Fruit fly (Drosophila melanogaster) whole organism, embryonic: Measurements from ENCODE around the gene CG1703.

Experiments used
- Ada2b ChIP-seq: fragments of 200-800 bp; sonication (Bioruptor generic); IDR thresholded peaks from 2 replicates; pipeline ENCODE4 v1.3.6; 2022; ENCODE audit warnings: missing biosample characterization, missing genetic modification characterization
- Bdp1 ChIP-seq: fragments of 200-800 bp; sonication (Bioruptor generic); optimal IDR thresholded peaks from 3 replicates; lab custom pipeline; 2016; ENCODE audit warnings: missing biosample characterization, missing genetic modification characterization
- C15 ChIP-seq: fragments of 200-800 bp; sonication (Bioruptor generic); IDR thresholded peaks from 3 replicates; pipeline ENCODE4 v1.3.6; 2022; ENCODE audit warnings: missing biosample characterization, missing genetic modification characterization
- CG13123 ChIP-seq: fragments of 200-800 bp; sonication (Bioruptor generic); optimal IDR thresholded peaks from 2 replicates; lab custom pipeline; 2016; ENCODE audit warnings: missing biosample characterization, missing genetic modification characterization
- CG13296 ChIP-seq: fragments of 200-800 bp; sonication (Bioruptor generic); optimal IDR thresholded peaks from 3 replicates; lab custom pipeline; 2018; ENCODE audit warnings: missing biosample characterization, mild to moderate bottlenecking, missing genetic modification characterization
- CG15479 ChIP-seq: fragments of 200-800 bp; sonication (Bioruptor generic); optimal IDR thresholded peaks from 3 replicates; lab custom pipeline; 2019; ENCODE audit warnings: missing biosample characterization, mild to moderate bottlenecking, missing genetic modification characterization, moderate library complexity
- CG17328 ChIP-seq: fragments of 200-800 bp; sonication (Bioruptor generic); IDR thresholded peaks from 2 replicates; pipeline ENCODE4 v1.3.6; 2022; ENCODE audit warnings: missing biosample characterization, missing genetic modification characterization
- CG17829 ChIP-seq: fragments of 200-800 bp; optimal IDR thresholded peaks from 2 replicates; lab custom pipeline; 2019; ENCODE audit warnings: missing biosample characterization, mild to moderate bottlenecking, missing genetic modification characterization, moderate library complexity
- CG17912 ChIP-seq: fragments of 200-800 bp; sonication (Bioruptor generic); optimal IDR thresholded peaks from 2 replicates; lab custom pipeline; 2018; ENCODE audit warnings: missing biosample characterization, mild to moderate bottlenecking, missing genetic modification characterization
- CG18599 ChIP-seq: fragments of 200-800 bp; sonication (Bioruptor generic); optimal IDR thresholded peaks from 3 replicates; lab custom pipeline; 2017; ENCODE audit warnings: missing biosample characterization, missing genetic modification characterization, mild to moderate bottlenecking, moderate library complexity, missing genetic modification reagents
- CG2120 ChIP-seq: fragments of 200-800 bp; sonication (Bioruptor generic); optimal IDR thresholded peaks from 3 replicates; lab custom pipeline; 2016; ENCODE audit warnings: missing biosample characterization, missing genetic modification characterization
- CG32772 ChIP-seq: fragments of 200-800 bp; sonication (Bioruptor generic); IDR thresholded peaks from 2 replicates; pipeline ENCODE4 v1.3.6; 2022; ENCODE audit warnings: missing biosample characterization, missing genetic modification characterization
- CG33557 ChIP-seq: fragments of 200-800 bp; sonication (Bioruptor generic); optimal IDR thresholded peaks from 2 replicates; lab custom pipeline; 2019; ENCODE audit warnings: missing biosample characterization, mild to moderate bottlenecking, missing genetic modification characterization, moderate library complexity
- CG3407 ChIP-seq: fragments of 200-800 bp; sonication (Bioruptor generic); optimal IDR thresholded peaks from 2 replicates; lab custom pipeline; 2018; ENCODE audit warnings: missing biosample characterization, mild to moderate bottlenecking, missing genetic modification characterization
- CG4404 ChIP-seq: fragments of 200-800 bp; sonication (Bioruptor generic); IDR thresholded peaks from 2 replicates; pipeline ENCODE4 v1.3.6; 2022; ENCODE audit warnings: missing biosample characterization, missing genetic modification characterization
- CG4820 ChIP-seq: fragments of 200-800 bp; sonication (Bioruptor generic); optimal IDR thresholded peaks from 3 replicates; lab custom pipeline; 2016; ENCODE audit warnings: missing biosample characterization, missing genetic modification characterization
- CG6654 ChIP-seq: fragments of 200-800 bp; sonication (Bioruptor generic); optimal IDR thresholded peaks from 2 replicates; lab custom pipeline; 2017; ENCODE audit warnings: missing biosample characterization, mild to moderate bottlenecking, missing genetic modification characterization
- CG8359 ChIP-seq: fragments of 200-800 bp; sonication (Bioruptor generic); optimal IDR thresholded peaks from 2 replicates; lab custom pipeline; 2017; ENCODE audit warnings: missing biosample characterization, mild to moderate bottlenecking, missing genetic modification characterization, borderline replicate concordance
- CG8388 ChIP-seq: fragments of 200-800 bp; sonication (Bioruptor generic); optimal IDR thresholded peaks from 2 replicates; lab custom pipeline; 2019; ENCODE audit warnings: missing biosample characterization, mild to moderate bottlenecking, missing genetic modification characterization, moderate library complexity
- Camta ChIP-seq: fragments of 200-800 bp; sonication (Bioruptor generic); optimal IDR thresholded peaks from 2 replicates; lab custom pipeline; 2016; ENCODE audit warnings: missing biosample characterization, missing genetic modification characterization
- ERR ChIP-seq: fragments of 200-800 bp; sonication (Bioruptor generic); optimal IDR thresholded peaks from 2 replicates; lab custom pipeline; 2016; ENCODE audit warnings: missing biosample characterization, missing genetic modification characterization
- Ets97D ChIP-seq: fragments of 200-800 bp; sonication (Bioruptor generic); optimal IDR thresholded peaks from 3 replicates; lab custom pipeline; 2016; ENCODE audit warnings: missing biosample characterization, missing genetic modification characterization
- Fer3 ChIP-seq: fragments of 200-800 bp; sonication (Bioruptor generic); optimal IDR thresholded peaks from 2 replicates; lab custom pipeline; 2018; ENCODE audit warnings: missing biosample characterization, mild to moderate bottlenecking, missing genetic modification characterization, moderate library complexity
- Jarid2 ChIP-seq: fragments of 200-800 bp; sonication (Bioruptor generic); optimal IDR thresholded peaks from 3 replicates; lab custom pipeline; 2017; ENCODE audit warnings: mild to moderate bottlenecking, missing biosample characterization, missing genetic modification reagents, missing genetic modification characterization
- Nf-YA ChIP-seq: fragments of 200-800 bp; sonication (Bioruptor generic); IDR thresholded peaks from 2 replicates; pipeline ENCODE4 v1.3.6; 2022; ENCODE audit warnings: missing biosample characterization, missing genetic modification characterization
- Nf-YB ChIP-seq: fragments of 200-800 bp; sonication (Bioruptor generic); optimal IDR thresholded peaks from 3 replicates; lab custom pipeline; 2019; ENCODE audit warnings: missing biosample characterization, mild to moderate bottlenecking, missing genetic modification characterization, moderate library complexity
- Sox102F ChIP-seq: fragments of 200-800 bp; sonication (Bioruptor generic); optimal IDR thresholded peaks from 2 replicates; lab custom pipeline; 2018; ENCODE audit warnings: missing biosample characterization, mild to moderate bottlenecking, missing genetic modification characterization, moderate library complexity
- Spps ChIP-seq: fragments of 200-800 bp; sonication (Bioruptor generic); optimal IDR thresholded peaks from 2 replicates; lab custom pipeline; 2018; ENCODE audit warnings: missing biosample characterization, mild to moderate bottlenecking, missing genetic modification characterization
- Stat92E ChIP-seq, 3 experiments: fragments of >200 bp in 2 of 3; fragments of 200-800 bp in 1 of 3; sonication (Bioruptor generic) in 1 of 3; optimal IDR thresholded peaks; 2 replicates each; lab custom pipeline; 2017 to 2019; ENCODE audit warnings: missing biosample characterization in 3 of 3, missing genetic modification characterization in 3 of 3, mild to moderate bottlenecking in 1 of 3, moderate library complexity in 1 of 3
- Usf ChIP-seq: fragments of 200-800 bp; sonication (Bioruptor generic); optimal IDR thresholded peaks from 2 replicates; lab custom pipeline; 2017; ENCODE audit warnings: missing genotype, missing biosample characterization, missing genetic modification characterization
- Vsx1 ChIP-seq: fragments of 200-800 bp; sonication (Bioruptor generic); optimal IDR thresholded peaks from 2 replicates; lab custom pipeline; 2017; ENCODE audit warnings: missing biosample characterization, mild to moderate bottlenecking, missing genetic modification characterization, missing genetic modification reagents
- Xbp1 ChIP-seq: fragments of 200-800 bp; sonication (Bioruptor generic); optimal IDR thresholded peaks from 3 replicates; lab custom pipeline; 2016; ENCODE audit warnings: missing biosample characterization, mild to moderate bottlenecking, missing genetic modification characterization
- YL-1 ChIP-seq: fragments of 200-800 bp; sonication (Bioruptor generic); optimal IDR thresholded peaks from 3 replicates; lab custom pipeline; 2017; ENCODE audit warnings: missing biosample characterization, mild to moderate bottlenecking, missing genetic modification characterization
- ash1 ChIP-seq: fragments of 200-800 bp; sonication (Bioruptor generic); optimal IDR thresholded peaks from 2 replicates; lab custom pipeline; 2018; ENCODE audit warnings: missing biosample characterization, mild to moderate bottlenecking, missing genetic modification characterization
- bigmax ChIP-seq: fragments of 200-800 bp; sonication (Bioruptor generic); optimal IDR thresholded peaks from 2 replicates; lab custom pipeline; 2018; ENCODE audit warnings: missing biosample characterization, mild to moderate bottlenecking, missing genetic modification characterization
- cato ChIP-seq: fragments of 200-800 bp; sonication (Bioruptor generic); optimal IDR thresholded peaks from 2 replicates; lab custom pipeline; 2016; ENCODE audit warnings: missing biosample characterization, missing genetic modification characterization, borderline replicate concordance
- gfzf ChIP-seq: fragments of 200-800 bp; sonication (Bioruptor generic); optimal IDR thresholded peaks from 2 replicates; lab custom pipeline; 2016; ENCODE audit warnings: missing biosample characterization, mild to moderate bottlenecking, missing genetic modification characterization, moderate library complexity
- jumu ChIP-seq: fragments of 200-800 bp; sonication (Bioruptor generic); optimal IDR thresholded peaks from 3 replicates; lab custom pipeline; 2016; ENCODE audit warnings: missing biosample characterization, missing genetic modification characterization
- ken ChIP-seq: fragments of 200-800 bp; sonication (Bioruptor generic); IDR thresholded peaks from 3 replicates; pipeline ENCODE4 v1.3.6; 2022; ENCODE audit warnings: missing biosample characterization, missing genetic modification characterization
- mld ChIP-seq: fragments of 200-800 bp; sonication (Bioruptor generic); IDR thresholded peaks from 3 replicates; pipeline ENCODE4 v1.3.6; 2022; ENCODE audit warnings: missing biosample characterization, missing genetic modification characterization; ENCODE audit not compliant: partially characterized antibody
- pita ChIP-seq: fragments of 200-800 bp; sonication (Bioruptor generic); optimal IDR thresholded peaks from 2 replicates; lab custom pipeline; 2017; ENCODE audit warnings: missing biosample characterization, mild to moderate bottlenecking, missing genetic modification characterization
- pum ChIP-seq: fragments of 200-800 bp; sonication (Bioruptor generic); optimal IDR thresholded peaks from 2 replicates; lab custom pipeline; 2016; ENCODE audit warnings: missing biosample characterization, missing genetic modification characterization
- repo ChIP-seq: fragments of 200-800 bp; sonication (Bioruptor generic); optimal IDR thresholded peaks from 2 replicates; lab custom pipeline; 2016; ENCODE audit warnings: missing biosample characterization, missing genetic modification characterization
- rib ChIP-seq: fragments of 200-800 bp; sonication (Bioruptor generic); IDR thresholded peaks from 2 replicates; pipeline ENCODE4 v1.3.6; 2022; ENCODE audit warnings: missing biosample characterization, missing genetic modification characterization
- run ChIP-seq: fragments of 200-800 bp; sonication (Bioruptor generic); optimal IDR thresholded peaks from 3 replicates; lab custom pipeline; 2018; ENCODE audit warnings: missing biosample characterization, mild to moderate bottlenecking, missing genetic modification characterization
- tap ChIP-seq: fragments of 200-800 bp; optimal IDR thresholded peaks from 3 replicates; lab custom pipeline; 2019; ENCODE audit warnings: missing biosample characterization, mild to moderate bottlenecking, missing genetic modification characterization, moderate library complexity
- tin ChIP-seq: fragments of 200-800 bp; sonication (Bioruptor generic); optimal IDR thresholded peaks from 3 replicates; lab custom pipeline; 2016; ENCODE audit warnings: missing biosample characterization, missing genetic modification characterization
- toy ChIP-seq: fragments of 200-800 bp; sonication (Bioruptor generic); IDR thresholded peaks from 2 replicates; pipeline ENCODE4 v1.3.6; 2022; ENCODE audit warnings: missing biosample characterization, missing genetic modification characterization
- wek ChIP-seq: fragments of 200-800 bp; sonication (Bioruptor generic); optimal IDR thresholded peaks from 3 replicates; lab custom pipeline; 2018; ENCODE audit warnings: missing biosample characterization, mild to moderate bottlenecking, missing genetic modification characterization, moderate library complexity
- wor ChIP-seq: fragments of 200-800 bp; sonication (Bioruptor generic); IDR thresholded peaks from 2 replicates; pipeline ENCODE4 v1.3.6; 2022; ENCODE audit warnings: missing biosample characterization, missing genetic modification characterization

Gene CG1703

dm6 chrX:11628986-11629571 is 17.4 kb downstream of the CG1703 start (continued):
- no peak for TF ChIP-seq wek
- no peak for TF ChIP-seq ERR (GFP tag; lab: Kevin White, UChicago)
- no peak for TF ChIP-seq CG15479
- TF ChIP-seq Ets97D (GFP tag; lab: Kevin White, UChicago) = no peak
- no peak for TF ChIP-seq CG13296 (GFP tag; lab: Kevin White, UChicago)
- TF ChIP-seq C15 (GFP tag; lab: Robert Waterston, UW) = no peak
- TF ChIP-seq cato (GFP tag; lab: Kevin White, UChicago) = no peak
- no peak for TF ChIP-seq CG6654 (GFP tag; lab: Kevin White, UChicago)
- TF ChIP-seq run = no peak
- no peak for TF ChIP-seq CG17912 (GFP tag; lab: Kevin White, UChicago)
- TF ChIP-seq gfzf (GFP tag; lab: Kevin White, UChicago) = no peak
- TF ChIP-seq CG17829 (tag; lab: Kevin White, UChicago) = peak; percentile 54
- peak; percentile 19 for TF ChIP-seq CG2120
- TF ChIP-seq CG3407 = peak; percentile 47
- peak; percentile 48 for TF ChIP-seq Camta (GFP tag; lab: Kevin White, UChicago)
- TF ChIP-seq Usf (GFP tag; lab: Kevin White, UChicago) = no peak
- peak; percentile 52 for TF ChIP-seq CG32772 (GFP tag; lab: Robert Waterston, UW)
- TF ChIP-seq ash1 (GFP tag; lab: Kevin White, UChicago) = no peak
- TF ChIP-seq Spps (tag; lab: Kevin White, UChicago) = peak; percentile 67
- no peak for TF ChIP-seq Jarid2
- TF ChIP-seq CG8359 (GFP tag; lab: Kevin White, UChicago) = peak; percentile 23
- TF ChIP-seq tin (GFP tag; lab: Kevin White, UChicago) = peak; percentile 60
- TF ChIP-seq CG18599 = peak; percentile 54
- TF ChIP-seq Ada2b (GFP tag; lab: Robert Waterston, UW) = peak; percentile 54
- peak; percentile 35 for TF ChIP-seq tap (tag; lab: Kevin White, UChicago)
- no peak for TF ChIP-seq bigmax (GFP tag; lab: Kevin White, UChicago)
- TF ChIP-seq repo (GFP tag; lab: Kevin White, UChicago) = no peak
- peak in 1 of 3 experiments; percentile 55 for TF ChIP-seq Stat92E (GFP tag; optimal IDR thresholded peaks at IDR 0.05; lab: Kevin White, UChicago)
- peak; percentile 61 for TF ChIP-seq Xbp1
- no peak for TF ChIP-seq jumu
- no peak for TF ChIP-seq toy (GFP tag; lab: Robert Waterston, UW)
- TF ChIP-seq mld = no peak
- TF ChIP-seq pum = no peak
- peak; percentile 61; the same call in 1 of the 3 replicates for TF ChIP-seq ken
- TF ChIP-seq Nf-YB (GFP tag; lab: Kevin White, UChicago) = peak; percentile 12
- peak; percentile 38; the same call in 1 of the 2 replicates for TF ChIP-seq wor
- TF ChIP-seq Fer3 = no peak
- TF ChIP-seq Vsx1 (GFP tag; lab: Kevin White, UChicago) = no peak
- TF ChIP-seq Nf-YA (GFP tag; lab: Robert Waterston, UW) = no peak
- TF ChIP-seq CG4820 (GFP tag; lab: Kevin White, UChicago) = peak; percentile 52
- no peak for TF ChIP-seq Bdp1 (GFP tag; lab: Kevin White, UChicago)
- TF ChIP-seq Sox102F (GFP tag; lab: Kevin White, UChicago) = peak; percentile 63
- TF ChIP-seq CG4404 (GFP tag; lab: Robert Waterston, UW) = peak; percentile 39; the same call in 1 of the 2 replicates
- TF ChIP-seq YL-1 (GFP tag; lab: Kevin White, UChicago) = no peak
- TF ChIP-seq pita (GFP tag; lab: Kevin White, UChicago) = no peak
- no peak for TF ChIP-seq rib (GFP tag; lab: Robert Waterston, UW)
- peak; percentile 67 for TF ChIP-seq CG17328 (GFP tag; lab: Robert Waterston, UW)
- peak; percentile 64 for TF ChIP-seq CG8388
- TF ChIP-seq CG13123 (GFP tag; lab: Kevin White, UChicago) = no peak
- TF ChIP-seq CG33557 = peak; percentile 74
